Worm (Caenorhabditis elegans): ENCODE measurements around the gene rars-2.

DNA sequence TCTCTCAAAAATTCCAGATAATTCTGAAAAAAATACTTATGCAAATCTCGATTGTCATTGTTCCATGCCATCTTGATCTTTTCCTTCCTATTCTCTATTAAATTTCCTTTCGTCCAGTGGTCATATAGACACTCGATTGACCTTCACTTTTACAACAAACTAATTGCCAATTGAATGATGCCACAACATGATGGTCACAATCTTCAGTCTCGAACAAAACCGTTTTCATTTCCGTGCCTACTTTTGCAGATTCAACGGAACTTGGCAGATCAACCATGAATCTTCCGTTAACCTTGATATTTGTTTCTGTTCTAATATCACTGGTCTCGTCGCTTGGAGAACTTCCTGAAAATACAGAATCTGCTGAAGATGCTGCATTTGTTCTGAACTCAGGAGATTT lies 48.0 kb downstream of the rars-2 start, which contains the start of gene F40H3.2:
- TF ChIP-seq nhr-11 (tag; optimal IDR thresholded peaks at IDR 0.05), result no peak
- no peak for TF ChIP-seq lin-39 (tag; optimal IDR thresholded peaks at IDR 0.05)
- no peak for TF ChIP-seq mdt-29 (GFP tag; IDR thresholded peaks at IDR 0.05)
